Worm (Caenorhabditis elegans): ENCODE results near the gene unc-53.

unc-53 gene

ce11 chrII:11041846-11042262 is 47.4 kb downstream of the unc-53 start:
- TF ChIP-seq tlp-1 (tag; optimal IDR thresholded peaks at IDR 0.05) (no peak), dpl-1 (GFP tag; optimal IDR thresholded peaks at IDR 0.05) (peak in 1 of 3 experiments; percentile 29), tbx-2 (tag; optimal IDR thresholded peaks at IDR 0.05) (no peak), egl-13 (tag; optimal IDR thresholded peaks at IDR 0.05) (peak; percentile 33), sox-4 (tag; optimal IDR thresholded peaks at IDR 0.05) (no peak), lin-14 (GFP tag; optimal IDR thresholded peaks at IDR 0.05) (peak; percentile 80), hlh-4 (tag; optimal IDR thresholded peaks at IDR 0.05) (no peak), unc-62 (GFP tag; optimal IDR thresholded peaks at IDR 0.05) (no peak), snu-23 (GFP tag; optimal IDR thresholded peaks at IDR 0.05) (peak; percentile 54), nhr-71 (tag; optimal IDR thresholded peaks at IDR 0.05) (peak; percentile 74), fkh-8 (tag; optimal IDR thresholded peaks at IDR 0.05) (peak; percentile 91), swsn-7 (tag; optimal IDR thresholded peaks at IDR 0.05) (peak; percentile 8), rnt-1 (tag; optimal IDR thresholded peaks at IDR 0.05) (peak; percentile 32), nhr-85 (tag) (peak; percentile 55), unc-130 (tag; optimal IDR thresholded peaks at IDR 0.05) (peak; percentile 12), efl-1 (optimal IDR thresholded peaks at IDR 0.05) (peak in 1 of 2 experiments; percentile 25), efl-1 (GFP tag; optimal IDR thresholded peaks at IDR 0.05 in 1 of 2) (peak in 1 of 2 experiments; percentile 88), unc-30 (tag; optimal IDR thresholded peaks at IDR 0.05) (no peak), sup-37 (GFP tag; optimal IDR thresholded peaks at IDR 0.05) (no peak), dsc-1 (tag; optimal IDR thresholded peaks at IDR 0.05) (peak; percentile 83), skn-1 (tag; optimal IDR thresholded peaks at IDR 0.05) (peak; percentile 34), fkh-4 (tag; optimal IDR thresholded peaks at IDR 0.05; ENCODE audit: borderline replicate concordance) (no peak), vab-15 (tag; optimal IDR thresholded peaks at IDR 0.05) (no peak), lsy-2 (tag; optimal IDR thresholded peaks at IDR 0.05) (peak in 1 of 2 experiments; percentile 51), nhr-20 (tag; optimal IDR thresholded peaks at IDR 0.05) (peak; percentile 15), ets-5 (GFP tag; IDR thresholded peaks at IDR 0.05) (no peak), nhr-47 (tag; optimal IDR thresholded peaks at IDR 0.05) (peak; percentile 58), ama-1 (optimal IDR thresholded peaks at IDR 0.05) (no peak), lin-35 (GFP tag; optimal IDR thresholded peaks at IDR 0.05) (peak; percentile 13 to 36), grh-1 (GFP tag; IDR thresholded peaks at IDR 0.05) (no peak), blmp-1 (tag; optimal IDR thresholded peaks at IDR 0.05) (no peak), lin-13 (GFP tag; optimal IDR thresholded peaks at IDR 0.05) (no peak), nhr-19 (GFP tag; conservative IDR thresholded peaks at IDR 0.05) (peak; percentile 35), elt-2 (tag; optimal IDR thresholded peaks at IDR 0.05) (no peak), zip-4 (GFP tag; optimal IDR thresholded peaks at IDR 0.05) (no peak), C34B4.2 (tag; optimal IDR thresholded peaks at IDR 0.05) (no peak), irx-1 (tag; optimal IDR thresholded peaks at IDR 0.05) (no peak), mef-2 (tag; optimal IDR thresholded peaks at IDR 0.05) (no peak), mep-1 (tag; optimal IDR thresholded peaks at IDR 0.05) (peak; percentile 7), ceh-8 (GFP tag; optimal IDR thresholded peaks at IDR 0.05) (peak; percentile 18), pax-3 (tag; optimal IDR thresholded peaks at IDR 0.05) (peak; percentile 54)

- TF ChIP-seq egl-13 (tag; optimal IDR thresholded peaks at IDR 0.05) (no peak), blmp-1 (tag; optimal IDR thresholded peaks at IDR 0.05) (peak; percentile 5), vab-15 (tag; optimal IDR thresholded peaks at IDR 0.05) (no peak), hlh-17 (GFP tag; optimal IDR thresholded peaks at IDR 0.05; ENCODE audit: borderline replicate concordance) (no peak)
Measured at ce11 chrII:11041027-11041426, 48.2 kb downstream of the unc-53 start, which contains the start of gene cey-1. TSS of gene cey-1 (minus strand) at chrII:11041206.
